Worm (Caenorhabditis elegans) whole organism, L4/young adult: ENCODE data around the gene T28A11.13.

Experiments
- W03F9.2 ChIP-seq: fragments of 150-350 bp; optimal IDR thresholded peaks from 2 replicates; lab custom pipeline; 2014; ENCODE audit warnings: missing biosample characterization, missing genetic modification characterization
- dao-5 ChIP-seq: sonication (generic microtip); optimal IDR thresholded peaks from 2 replicates; lab custom pipeline; 2016; ENCODE audit warnings: missing genotype, missing genetic modification characterization, moderate library complexity, missing compliant biosample characterization
- him-1 ChIP-seq: sonication (generic microtip); optimal IDR thresholded peaks from 2 replicates; lab custom pipeline; 2016; ENCODE audit warnings: missing genotype, missing genetic modification reagents, missing genetic modification characterization, missing compliant biosample characterization

DNA sequence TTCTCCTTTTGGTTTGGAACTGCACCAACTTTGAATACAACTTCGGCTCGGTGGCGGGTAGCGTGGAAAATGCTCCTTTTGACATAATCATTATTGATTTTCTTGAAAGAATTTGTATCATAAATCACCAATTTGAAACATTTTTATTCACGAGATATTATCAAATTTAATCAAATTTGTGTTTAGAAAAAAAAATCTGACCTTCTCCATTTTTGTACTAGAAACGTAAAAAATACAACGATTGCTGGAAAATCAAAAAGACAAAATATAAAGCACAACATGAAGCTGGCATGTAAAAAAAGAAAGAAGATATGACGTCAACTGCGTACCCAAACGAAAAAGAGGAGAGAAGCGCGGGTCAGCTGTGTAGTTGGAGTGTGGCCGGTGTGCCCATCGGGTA, 49.7 kb downstream of the T28A11.13 start, which contains the start of gene K08D9.4:
- TF ChIP-seq dao-5 (no peak), W03F9.2 (no peak), him-1 (tag; lab: Kevin White, UChicago) (no peak)
